Worm (Caenorhabditis elegans) whole organism, L2 larva: ENCODE measurements around the gene wdr-5.3.

Experiments used
- R02D3.7 ChIP-seq: fragments of 150-350 bp; optimal IDR thresholded peaks from 2 replicates; lab custom pipeline; 2014; ENCODE audit warnings: missing biosample characterization, missing genetic modification characterization
- mab-5 ChIP-seq: fragments of 150-350 bp; optimal IDR thresholded peaks from 2 replicates; lab custom pipeline; 2014; ENCODE audit warnings: missing biosample characterization, missing genetic modification characterization

ce11 chrV:10716865-10717713, 19.8 kb upstream of the wdr-5.3 start:
- TF ChIP-seq mab-5 (tag; lab: Kevin White, UChicago) (no peak), R02D3.7 (no peak)
